Worm (Caenorhabditis elegans) whole organism, early embryonic: ENCODE measurements around the gene F26F12.2.

Experiments
- B0310.2 ChIP-seq: sonication (generic microtip); optimal IDR thresholded peaks from 2 replicates; lab custom pipeline; 2016; ENCODE audit warnings: mild to moderate bottlenecking, missing genetic modification characterization, missing compliant biosample characterization
- F13C5.2 ChIP-seq: sonication (generic microtip); optimal IDR thresholded peaks from 2 replicates; lab custom pipeline; 2017; ENCODE audit warnings: mild to moderate bottlenecking, missing genetic modification characterization, inconsistent platforms, missing compliant biosample characterization
- aly-1 ChIP-seq: sonication (generic microtip); optimal IDR thresholded peaks from 2 replicates; lab custom pipeline; 2016; ENCODE audit warnings: missing genetic modification characterization, missing compliant biosample characterization
- ama-1 ChIP-seq: fragments of 150-350 bp; optimal IDR thresholded peaks from 2 replicates; lab custom pipeline; 2014
- ceh-13 ChIP-seq: fragments of 200-800 bp; sonication (Bioruptor generic); optimal IDR thresholded peaks from 2 replicates; lab custom pipeline; 2018; ENCODE audit warnings: mild to moderate bottlenecking, missing genetic modification characterization, missing compliant biosample characterization
- ceh-36 ChIP-seq: sonication (generic microtip); optimal IDR thresholded peaks from 2 replicates; lab custom pipeline; 2016; ENCODE audit warnings: missing genetic modification characterization, inconsistent platforms, missing compliant biosample characterization
- ets-7 ChIP-seq: sonication (generic microtip); optimal IDR thresholded peaks from 2 replicates; lab custom pipeline; 2016; ENCODE audit warnings: missing genotype, missing genetic modification characterization, missing compliant biosample characterization
- flt-1 ChIP-seq: fragments of 200-800 bp; sonication (Bioruptor generic); IDR thresholded peaks from 2 replicates; pipeline ENCODE4 v1.3.6; 2022; ENCODE audit warnings: missing genetic modification characterization, missing compliant biosample characterization
- hmbx-1 ChIP-seq: sonication (generic microtip); optimal IDR thresholded peaks from 2 replicates; lab custom pipeline; 2016; ENCODE audit warnings: mild to moderate bottlenecking, missing genetic modification characterization, missing compliant biosample characterization
- hmg-4 ChIP-seq: fragments of 200-800 bp; sonication (Bioruptor generic); optimal IDR thresholded peaks from 2 replicates; lab custom pipeline; 2018; ENCODE audit warnings: mild to moderate bottlenecking, missing genetic modification characterization, missing compliant biosample characterization
- hnd-1 ChIP-seq: sonication (generic microtip); optimal IDR thresholded peaks from 2 replicates; lab custom pipeline; 2016; ENCODE audit warnings: missing genetic modification characterization, missing compliant biosample characterization
- pes-1 ChIP-seq: fragments of 200-800 bp; sonication (Bioruptor generic); IDR thresholded peaks from 2 replicates; pipeline ENCODE4 v1.3.6; 2022; ENCODE audit warnings: missing genetic modification reagents, missing genetic modification characterization, missing compliant biosample characterization
- scrt-1 ChIP-seq: fragments of 200-800 bp; sonication (Bioruptor generic); IDR thresholded peaks from 2 replicates; pipeline ENCODE4 v1.3.6; 2022; ENCODE audit warnings: missing genetic modification characterization, missing compliant biosample characterization
- sea-1 ChIP-seq: fragments of 200-800 bp; sonication (Bioruptor generic); conservative IDR thresholded peaks from 2 replicates; pipeline ENCODE4 v1.3.6; 2022; ENCODE audit warnings: missing genetic modification characterization, missing compliant biosample characterization
- tbx-11 ChIP-seq: fragments of 200-800 bp; sonication (Bioruptor generic); IDR thresholded peaks from 2 replicates; pipeline ENCODE4 v1.3.6; 2022; ENCODE audit warnings: missing genetic modification characterization, missing compliant biosample characterization
- tbx-37 ChIP-seq: fragments of 200-800 bp; sonication (Bioruptor generic); conservative IDR thresholded peaks from 2 replicates; pipeline ENCODE4 v1.3.6; 2022; ENCODE audit warnings: missing genetic modification reagents, missing genetic modification characterization, missing compliant biosample characterization
- tra-4 ChIP-seq: sonication (generic microtip); optimal IDR thresholded peaks from 2 replicates; lab custom pipeline; 2017; ENCODE audit warnings: missing genetic modification characterization, missing compliant biosample characterization

F26F12.2 gene

ce11 chrV:5835979-5836615, 2.3 kb downstream of the F26F12.2 start:
- no peak for TF ChIP-seq scrt-1 (GFP tag; lab: Robert Waterston, UW)
- peak; percentile 9 for TF ChIP-seq hmg-4
- TF ChIP-seq ceh-13: no peak
- TF ChIP-seq tbx-11 (GFP tag; lab: Robert Waterston, UW): 0 out of 2 replicates have a peak, but pooled peaks have one; percentile 23
- no peak for TF ChIP-seq B0310.2 (tag; lab: Kevin White, UChicago)

- TF ChIP-seq tbx-37 (GFP tag; lab: Robert Waterston, UW) (no peak), ets-7 (tag; lab: Kevin White, UChicago) (no peak), B0310.2 (tag; lab: Kevin White, UChicago) (no peak), hmbx-1 (no peak), tra-4 (tag; lab: Kevin White, UChicago) (no peak), pes-1 (GFP tag; lab: Robert Waterston, UW) (no peak), hmg-4 (no peak), tbx-11 (GFP tag; lab: Robert Waterston, UW) (no peak), scrt-1 (GFP tag; lab: Robert Waterston, UW) (no peak), hnd-1 (tag; lab: Kevin White, UChicago) (no peak), ceh-13 (no peak), ceh-36 (no peak), flt-1 (GFP tag; lab: Robert Waterston, UW) (no peak), ama-1 (lab: Kevin White, UChicago) (no peak), sea-1 (no peak)
These were observed 3.0 kb downstream of the F26F12.2 start for ce11 chrV:5835397-5835796.

ce11 chrV:5833531-5833930, 4.9 kb downstream of the F26F12.2 start, which contains the start of gene srh-76:
TSS of gene srh-76 (plus strand) at chrV:5833831.
- TF ChIP-seq tbx-11 (GFP tag; lab: Robert Waterston, UW) (no peak), hmbx-1 (no peak), ama-1 (lab: Kevin White, UChicago) (no peak), tbx-37 (GFP tag; lab: Robert Waterston, UW) (no peak), hnd-1 (tag; lab: Kevin White, UChicago) (no peak), hmg-4 (no peak), F13C5.2 (tag; lab: Kevin White, UChicago) (no peak), ceh-36 (no peak), pes-1 (GFP tag; lab: Robert Waterston, UW) (no peak), aly-1 (tag; lab: Kevin White, UChicago) (no peak)

ce11 chrV:5832799-5833198, 5.6 kb downstream of the F26F12.2 start:
- TF ChIP-seq flt-1 (GFP tag; lab: Robert Waterston, UW) (no peak), B0310.2 (tag; lab: Kevin White, UChicago) (no peak), hmbx-1 (no peak), hmg-4 (no peak), ceh-13 (no peak), tbx-37 (GFP tag; lab: Robert Waterston, UW) (no peak), tbx-11 (GFP tag; lab: Robert Waterston, UW) (no peak), sea-1 (no peak), ama-1 (lab: Kevin White, UChicago) (no peak)

ce11 chrV:5831253-5831652, 7.2 kb downstream of the F26F12.2 start:
- TF ChIP-seq B0310.2 (tag; lab: Kevin White, UChicago) (no peak), hmg-4 (no peak), ceh-13 (no peak), aly-1 (tag; lab: Kevin White, UChicago) (no peak), tbx-37 (GFP tag; lab: Robert Waterston, UW) (no peak), F13C5.2 (tag; lab: Kevin White, UChicago) (no peak), pes-1 (GFP tag; lab: Robert Waterston, UW) (no peak), flt-1 (GFP tag; lab: Robert Waterston, UW) (no peak), hmbx-1 (no peak), hnd-1 (tag; lab: Kevin White, UChicago) (no peak), ceh-36 (no peak)

ce11 chrV:5826592-5826991, 11.8 kb downstream of the F26F12.2 start, which contains the start of gene let-418:
TSS of gene let-418 (plus strand) at chrV:5826833.
- no peak for TF ChIP-seq hnd-1 (tag; lab: Kevin White, UChicago)
- no peak for TF ChIP-seq scrt-1 (GFP tag; lab: Robert Waterston, UW)
- no peak for TF ChIP-seq hmbx-1
- no peak for TF ChIP-seq tbx-11 (GFP tag; lab: Robert Waterston, UW)
- TF ChIP-seq sea-1: no peak
- TF ChIP-seq ceh-13: no peak
- TF ChIP-seq B0310.2 (tag; lab: Kevin White, UChicago): no peak
- no peak for TF ChIP-seq flt-1 (GFP tag; lab: Robert Waterston, UW)
- no peak for TF ChIP-seq ets-7 (tag; lab: Kevin White, UChicago)
- TF ChIP-seq hmg-4: no peak
- TF ChIP-seq tbx-37 (GFP tag; lab: Robert Waterston, UW): no peak
- no peak for TF ChIP-seq ceh-36
- TF ChIP-seq F13C5.2 (tag; lab: Kevin White, UChicago): no peak
- no peak for TF ChIP-seq tra-4 (tag; lab: Kevin White, UChicago)
- no peak for TF ChIP-seq aly-1 (tag; lab: Kevin White, UChicago)
- TF ChIP-seq pes-1 (GFP tag; lab: Robert Waterston, UW): no peak
- TF ChIP-seq ama-1 (lab: Kevin White, UChicago): no peak

ce11 chrV:5825478-5825877, 12.9 kb downstream of the F26F12.2 start:
- TF ChIP-seq ets-7 (tag; lab: Kevin White, UChicago): no peak
- TF ChIP-seq sea-1: no peak
- TF ChIP-seq tbx-11 (GFP tag; lab: Robert Waterston, UW): no peak
- TF ChIP-seq aly-1 (tag; lab: Kevin White, UChicago): no peak
- no peak for TF ChIP-seq B0310.2 (tag; lab: Kevin White, UChicago)
- TF ChIP-seq scrt-1 (GFP tag; lab: Robert Waterston, UW): no peak
- no peak for TF ChIP-seq ceh-13
- TF ChIP-seq F13C5.2 (tag; lab: Kevin White, UChicago): no peak
- TF ChIP-seq flt-1 (GFP tag; lab: Robert Waterston, UW): no peak
- TF ChIP-seq pes-1 (GFP tag; lab: Robert Waterston, UW): no peak
- TF ChIP-seq hnd-1 (tag; lab: Kevin White, UChicago): no peak
- TF ChIP-seq ama-1 (lab: Kevin White, UChicago): no peak
- TF ChIP-seq hmbx-1: no peak
- no peak for TF ChIP-seq ceh-36
- TF ChIP-seq hmg-4: no peak
- no peak for TF ChIP-seq tbx-37 (GFP tag; lab: Robert Waterston, UW)
- TF ChIP-seq tra-4 (tag; lab: Kevin White, UChicago): no peak
